Worm (Caenorhabditis elegans): ENCODE results near the gene C12D8.13.
A peak's percentile ranks its signal among the peaks of the same experiment; 100 is the strongest.

C12D8.13 gene

ce11 chrV:10178166-10178565, 42.3 kb downstream of the C12D8.13 start (continued):
- TF ChIP-seq lsy-2 (tag; optimal IDR thresholded peaks at IDR 0.05) (peak; percentile 15 to 76), fos-1 (tag; optimal IDR thresholded peaks at IDR 0.05) (peak; percentile 28), unc-55 (GFP tag; optimal IDR thresholded peaks at IDR 0.05) (peak; percentile 65), dmd-4 (tag; optimal IDR thresholded peaks at IDR 0.05) (no peak), crh-2 (tag; optimal IDR thresholded peaks at IDR 0.05) (peak; percentile 62), blmp-1 (tag; optimal IDR thresholded peaks at IDR 0.05; ENCODE audit: insufficient read depth) (peak; percentile 96), sem-4 (tag; optimal IDR thresholded peaks at IDR 0.05) (no peak), Y55F3AM.14 (GFP tag; optimal IDR thresholded peaks at IDR 0.05) (no peak), ceh-16 (tag; optimal IDR thresholded peaks at IDR 0.05) (no peak), elt-3 (tag; optimal IDR thresholded peaks at IDR 0.05) (no peak), alr-1 (tag; optimal IDR thresholded peaks at IDR 0.05) (no peak), ztf-1 (GFP tag; conservative IDR thresholded peaks at IDR 0.05) (no peak), ama-1 (optimal IDR thresholded peaks at IDR 0.05) (no peak), nhr-237 (tag; optimal IDR thresholded peaks at IDR 0.05) (no peak), aly-2 (tag; optimal IDR thresholded peaks at IDR 0.05) (no peak), nhr-77 (tag; optimal IDR thresholded peaks at IDR 0.05) (no peak), unc-39 (tag; optimal IDR thresholded peaks at IDR 0.05) (no peak), lin-11 (tag; optimal IDR thresholded peaks at IDR 0.05) (no peak), nhr-12 (tag; optimal IDR thresholded peaks at IDR 0.05) (no peak)

- TF ChIP-seq lsy-2 (tag; optimal IDR thresholded peaks at IDR 0.05) (peak; percentile 68 to 83), unc-39 (tag; optimal IDR thresholded peaks at IDR 0.05) (peak; percentile 60), lin-39 (tag; optimal IDR thresholded peaks at IDR 0.05) (peak; percentile 66), gmeb-1 (tag; optimal IDR thresholded peaks at IDR 0.05) (no peak), ceh-82 (tag; optimal IDR thresholded peaks at IDR 0.05) (no peak), nhr-21 (tag; optimal IDR thresholded peaks at IDR 0.05) (peak; percentile 55), lin-11 (tag; optimal IDR thresholded peaks at IDR 0.05) (peak; percentile 97), ZK546.5 (tag; optimal IDR thresholded peaks at IDR 0.05) (no peak), ztf-1 (GFP tag; conservative IDR thresholded peaks at IDR 0.05) (no peak), zag-1 (tag; optimal IDR thresholded peaks at IDR 0.05) (peak; percentile 95), nhr-12 (tag; optimal IDR thresholded peaks at IDR 0.05) (no peak), alr-1 (tag; optimal IDR thresholded peaks at IDR 0.05) (no peak), skn-1 (tag; optimal IDR thresholded peaks at IDR 0.05) (no peak), fos-1 (tag; optimal IDR thresholded peaks at IDR 0.05) (peak; percentile 39), nhr-129 (tag; optimal IDR thresholded peaks at IDR 0.05) (peak; percentile 92), nhr-25 (tag; optimal IDR thresholded peaks at IDR 0.05) (no peak), C34F6.9 (tag; optimal IDR thresholded peaks at IDR 0.05) (peak; percentile 95), nhr-6 (tag; optimal IDR thresholded peaks at IDR 0.05) (peak; percentile 86), nhr-11 (tag; optimal IDR thresholded peaks at IDR 0.05) (no peak), mbf-1 (tag; optimal IDR thresholded peaks at IDR 0.05) (no peak), crh-2 (tag; optimal IDR thresholded peaks at IDR 0.05) (peak; percentile 81), aly-2 (tag; optimal IDR thresholded peaks at IDR 0.05) (no peak), mab-5 (tag; optimal IDR thresholded peaks at IDR 0.05) (peak; percentile 75), nhr-77 (tag; optimal IDR thresholded peaks at IDR 0.05) (no peak), snpc-4 (tag; optimal IDR thresholded peaks at IDR 0.05) (peak; percentile 46), ztf-4 (tag; optimal IDR thresholded peaks at IDR 0.05) (peak; percentile 58), unc-62 (GFP tag; optimal IDR thresholded peaks at IDR 0.05) (no peak), blmp-1 (tag; optimal IDR thresholded peaks at IDR 0.05; ENCODE audit: insufficient read depth) (no peak), sma-9 (GFP tag; optimal IDR thresholded peaks at IDR 0.05) (peak; percentile 79), sma-9 (tag; optimal IDR thresholded peaks at IDR 0.05) (no peak), nhr-23 (tag; optimal IDR thresholded peaks at IDR 0.05) (no peak), Y55F3AM.14 (GFP tag; optimal IDR thresholded peaks at IDR 0.05) (peak; percentile 59), elt-3 (tag; optimal IDR thresholded peaks at IDR 0.05) (no peak), R02D3.7 (tag; optimal IDR thresholded peaks at IDR 0.05) (no peak), unc-55 (GFP tag; optimal IDR thresholded peaks at IDR 0.05) (peak; percentile 96), ztf-11 (tag; optimal IDR thresholded peaks at IDR 0.05) (peak; percentile 40), elt-1 (tag; optimal IDR thresholded peaks at IDR 0.05) (no peak), nhr-237 (tag; optimal IDR thresholded peaks at IDR 0.05) (no peak), mdl-1 (tag; optimal IDR thresholded peaks at IDR 0.05) (peak; percentile 65 to 91), egl-27 (tag; optimal IDR thresholded peaks at IDR 0.05) (peak; percentile 60), ama-1 (optimal IDR thresholded peaks at IDR 0.05) (no peak), ceh-16 (tag; optimal IDR thresholded peaks at IDR 0.05) (no peak), dmd-4 (tag; optimal IDR thresholded peaks at IDR 0.05) (no peak), lin-13 (GFP tag; optimal IDR thresholded peaks at IDR 0.05) (peak; percentile 67), F13H6.1 (tag; optimal IDR thresholded peaks at IDR 0.05) (peak; percentile 79), nhr-10 (tag; optimal IDR thresholded peaks at IDR 0.05) (no peak), sma-3 (GFP tag; optimal IDR thresholded peaks at IDR 0.05) (no peak), sem-4 (tag; optimal IDR thresholded peaks at IDR 0.05) (peak; percentile 67), peb-1 (tag; optimal IDR thresholded peaks at IDR 0.05) (no peak)
Observed at ce11 chrV:10174632-10175075, 45.9 kb downstream of the C12D8.13 start.

Data from whole organism, L2 larva.